Worm (Caenorhabditis elegans) whole organism, late embryonic: ENCODE data around the gene C27C12.3.

ENCODE experiments used
- ceh-14 ChIP-seq: sonication (generic microtip); optimal IDR thresholded peaks from 2 replicates; lab custom pipeline; 2016; ENCODE audit warnings: missing genotype, missing genetic modification characterization, missing compliant biosample characterization
- ceh-19 ChIP-seq: fragments of 200-800 bp; sonication (Bioruptor generic); optimal IDR thresholded peaks from 2 replicates; lab custom pipeline; 2018; ENCODE audit warnings: mild to moderate bottlenecking, missing genetic modification characterization, missing compliant biosample characterization
- ceh-2 ChIP-seq: sonication (generic microtip); optimal IDR thresholded peaks from 2 replicates; lab custom pipeline; 2016; ENCODE audit warnings: missing genotype, missing genetic modification characterization, missing compliant biosample characterization
- ceh-45 ChIP-seq: fragments of 200-800 bp; sonication (Bioruptor generic); IDR thresholded peaks from 2 replicates; pipeline ENCODE4 v1.3.6; 2022; ENCODE audit warnings: missing genetic modification reagents, missing genetic modification characterization, missing compliant biosample characterization
- ets-4 ChIP-seq: sonication (generic microtip); optimal IDR thresholded peaks from 2 replicates; lab custom pipeline; 2016; ENCODE audit warnings: missing genetic modification characterization, missing compliant biosample characterization
- fkh-6 ChIP-seq: sonication (generic microtip); optimal IDR thresholded peaks from 2 replicates; lab custom pipeline; 2016; ENCODE audit warnings: missing genetic modification characterization, missing compliant biosample characterization
- lim-6 ChIP-seq: sonication (generic microtip); optimal IDR thresholded peaks from 2 replicates; lab custom pipeline; 2016; ENCODE audit warnings: missing genetic modification characterization, missing compliant biosample characterization
- madf-2 ChIP-seq: sonication (generic microtip); optimal IDR thresholded peaks from 2 replicates; lab custom pipeline; 2017; ENCODE audit warnings: missing genetic modification characterization, missing compliant biosample characterization
- nhr-232 ChIP-seq: sonication (generic microtip); optimal IDR thresholded peaks from 2 replicates; lab custom pipeline; 2016; ENCODE audit warnings: missing genetic modification characterization, missing compliant biosample characterization
- odd-2 ChIP-seq: sonication (generic microtip); optimal IDR thresholded peaks from 2 replicates; lab custom pipeline; 2017; ENCODE audit warnings: antibody characterized with exemption, mild to moderate bottlenecking, missing genetic modification characterization, missing compliant biosample characterization
- pha-2 ChIP-seq: sonication (generic microtip); optimal IDR thresholded peaks from 2 replicates; lab custom pipeline; 2017; ENCODE audit warnings: mild to moderate bottlenecking, missing genetic modification characterization, missing compliant biosample characterization
- pha-4 ChIP-seq: fragments of 150-350 bp; optimal IDR thresholded peaks from 2 replicates; lab custom pipeline; 2018; ENCODE audit warnings: missing biosample characterization, missing genetic modification reagents, missing genetic modification characterization
- sox-4 ChIP-seq: sonication (generic microtip); optimal IDR thresholded peaks from 2 replicates; lab custom pipeline; 2017; ENCODE audit warnings: mild to moderate bottlenecking, missing genetic modification characterization, inconsistent platforms, missing compliant biosample characterization
- unc-42 ChIP-seq: sonication (generic microtip); optimal IDR thresholded peaks from 2 replicates; lab custom pipeline; 2016; ENCODE audit warnings: missing genotype, missing genetic modification characterization, missing compliant biosample characterization

ce11 chrX:14875668-14876067, 10.0 kb upstream of the C27C12.3 start, which contains the start of gene sssh-1:
- TF ChIP-seq odd-2 (tag; lab: Kevin White, UChicago) (no peak), nhr-232 (tag; lab: Kevin White, UChicago) (no peak), sox-4 (tag; lab: Kevin White, UChicago) (no peak), madf-2 (tag; lab: Kevin White, UChicago) (no peak), ceh-14 (tag; lab: Kevin White, UChicago) (no peak), ceh-45 (GFP tag; lab: Robert Waterston, UW) (no peak), lim-6 (tag; lab: Kevin White, UChicago) (no peak), fkh-6 (tag; lab: Kevin White, UChicago) (no peak), pha-4 (tag; lab: Kevin White, UChicago) (no peak), pha-2 (tag; lab: Kevin White, UChicago) (no peak), unc-42 (no peak), ceh-19 (GFP tag; lab: Kevin White, UChicago) (no peak), ets-4 (no peak), ceh-2 (no peak)
